In the genomic region with DNA sequence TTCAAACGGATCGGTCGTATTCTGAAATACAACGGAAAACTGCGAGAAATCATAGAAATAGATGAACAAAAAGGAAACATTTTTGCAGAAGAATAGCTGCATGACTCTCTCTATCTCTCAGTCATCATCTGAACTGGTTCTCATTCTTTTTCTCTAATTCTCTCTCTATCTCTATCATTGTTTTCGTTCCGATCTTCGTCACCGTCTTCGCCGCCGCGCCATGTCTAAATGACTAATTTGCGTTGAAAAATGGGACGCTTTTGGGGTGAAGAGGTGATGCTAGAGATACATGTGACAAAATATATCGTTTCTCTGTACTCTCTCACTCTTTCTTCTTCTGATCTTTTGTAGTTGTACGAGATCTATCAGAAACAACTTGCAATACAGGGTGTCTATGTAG, we compare ENCODE assay signal across 2 worm cellular contexts.
TF ChIP-seq lines count a peak whose summit lies in the region.

No protein-coding gene starts in this region.

TF ChIP-seq in whole organism, L1 larva, 84 proteins besides CTCF, POLR2A, EP300 and RAD21 (continued from another document):
- TF ChIP-seq alr-1 (tag; optimal IDR thresholded peaks at IDR 0.05; lab: Kevin White, UChicago; ENCODE audit: borderline replicate concordance) (no peak), isw-1 (GFP tag; IDR thresholded peaks at IDR 0.05; lab: Robert Waterston, UW) (no peak), rnt-1 (tag; optimal IDR thresholded peaks at IDR 0.05; lab: Kevin White, UChicago) (peak; percentile 28), zag-1 (tag; optimal IDR thresholded peaks at IDR 0.05; lab: Kevin White, UChicago) (no peak)

TF ChIP-seq in whole organism, L4 larva, 104 proteins besides CTCF, POLR2A, EP300 and RAD21 (continued from another document):
- TF ChIP-seq ceh-32 (tag; optimal IDR thresholded peaks at IDR 0.05; lab: Kevin White, UChicago; ENCODE audit: poor library complexity): no peak
- TF ChIP-seq tra-1 (GFP tag; IDR thresholded peaks at IDR 0.05; lab: Robert Waterston, UW): no peak
- TF ChIP-seq nhr-77 (tag; optimal IDR thresholded peaks at IDR 0.05; lab: Kevin White, UChicago): no peak
- no peak for TF ChIP-seq lin-39 (tag; optimal IDR thresholded peaks at IDR 0.05; lab: Kevin White, UChicago)
- TF ChIP-seq hmg-1.1 (GFP tag; IDR thresholded peaks at IDR 0.05; lab: Robert Waterston, UW): no peak
- TF ChIP-seq unc-130 (GFP tag; optimal IDR thresholded peaks at IDR 0.05; lab: Kevin White, UChicago): no peak
- no peak for TF ChIP-seq egl-27 (tag; optimal IDR thresholded peaks at IDR 0.05; lab: Kevin White, UChicago)
- TF ChIP-seq mdl-1 (tag; optimal IDR thresholded peaks at IDR 0.05; lab: Kevin White, UChicago): peak; percentile 49 to 89
- peak; percentile 50 for TF ChIP-seq mep-1 (tag; optimal IDR thresholded peaks at IDR 0.05; lab: Kevin White, UChicago)
- peak; percentile 81 for TF ChIP-seq nhr-28 (tag; optimal IDR thresholded peaks at IDR 0.05; lab: Kevin White, UChicago)
- TF ChIP-seq mxl-2 (GFP tag; conservative IDR thresholded peaks at IDR 0.05; lab: Robert Waterston, UW): no peak
- TF ChIP-seq nhr-41 (GFP tag; IDR thresholded peaks at IDR 0.05; lab: Robert Waterston, UW): no peak
- TF ChIP-seq lin-29 (GFP tag; IDR thresholded peaks at IDR 0.05; lab: Robert Waterston, UW): no peak
- peak; percentile 89 for TF ChIP-seq hlh-11 (tag; optimal IDR thresholded peaks at IDR 0.05; lab: Kevin White, UChicago)
- TF ChIP-seq ama-1 (optimal IDR thresholded peaks at IDR 0.05; lab: Kevin White, UChicago): no peak
- TF ChIP-seq Y48G9A.11 (GFP tag; IDR thresholded peaks at IDR 0.05; lab: Robert Waterston, UW): no peak
- no peak for TF ChIP-seq saeg-2 (GFP tag; IDR thresholded peaks at IDR 0.05; lab: Robert Waterston, UW)
- no peak for TF ChIP-seq Y5F2A.4 (GFP tag; optimal IDR thresholded peaks at IDR 0.05; lab: Kevin White, UChicago)
- TF ChIP-seq zfp-3 (GFP tag; conservative IDR thresholded peaks at IDR 0.05; lab: Robert Waterston, UW): no peak
- TF ChIP-seq daf-19 (GFP tag; conservative IDR thresholded peaks at IDR 0.05; lab: Robert Waterston, UW): no peak
- TF ChIP-seq dmd-8 (GFP tag; IDR thresholded peaks at IDR 0.05; lab: Robert Waterston, UW): no peak
- TF ChIP-seq snpc-1.2 (GFP tag; IDR thresholded peaks at IDR 0.05; lab: Robert Waterston, UW): no peak
